Fruit fly (Drosophila melanogaster) whole organism, pupa: Measurements from ENCODE around the gene CG31195.

Experiments
- CG10348 ChIP-seq: fragments of 200-800 bp; sonication (Bioruptor generic); IDR thresholded peaks from 2 replicates; pipeline ENCODE4 v1.3.6; 2022; ENCODE audit warnings: missing biosample characterization, missing genetic modification characterization
- CG12605 ChIP-seq: fragments of 200-800 bp; sonication (Bioruptor generic); IDR thresholded peaks from 2 replicates; pipeline ENCODE4 v1.3.6; 2022; ENCODE audit warnings: missing biosample characterization, missing genetic modification characterization
- CG13204 ChIP-seq: fragments of 200-800 bp; sonication (Bioruptor generic); optimal IDR thresholded peaks from 2 replicates; lab custom pipeline; 2018; ENCODE audit warnings: missing biosample characterization, mild to moderate bottlenecking, missing genetic modification characterization, moderate library complexity
- CG14655 ChIP-seq: fragments of 200-800 bp; sonication (Bioruptor generic); optimal IDR thresholded peaks from 3 replicates; lab custom pipeline; 2017; ENCODE audit warnings: mild to moderate bottlenecking, missing biosample characterization, missing genetic modification reagents, missing genetic modification characterization
- CG15710 ChIP-seq: fragments of 200-800 bp; sonication (Bioruptor generic); optimal IDR thresholded peaks from 2 replicates; lab custom pipeline; 2018; ENCODE audit warnings: missing biosample characterization, mild to moderate bottlenecking, missing genetic modification characterization, moderate library complexity
- CG17806 ChIP-seq: fragments of 200-800 bp; sonication (Bioruptor generic); optimal IDR thresholded peaks from 2 replicates; lab custom pipeline; 2018; ENCODE audit warnings: missing biosample characterization, mild to moderate bottlenecking, missing genetic modification characterization, moderate library complexity
- CG32121 ChIP-seq: fragments of 200-800 bp; sonication (Bioruptor generic); IDR thresholded peaks from 2 replicates; pipeline ENCODE4 v1.3.6; 2022; ENCODE audit warnings: missing biosample characterization, missing genetic modification characterization
- CG34367 ChIP-seq: fragments of 200-800 bp; sonication (Bioruptor generic); optimal IDR thresholded peaks from 2 replicates; lab custom pipeline; 2018; ENCODE audit warnings: missing biosample characterization, mild to moderate bottlenecking, missing genetic modification characterization
- CG4496 ChIP-seq: fragments of 200-800 bp; sonication (Bioruptor generic); IDR thresholded peaks from 3 replicates; pipeline ENCODE4 v1.3.6; 2022; ENCODE audit warnings: missing biosample characterization, missing genetic modification characterization
- CG8159 ChIP-seq: fragments of 200-800 bp; sonication (Bioruptor generic); optimal IDR thresholded peaks from 3 replicates; lab custom pipeline; 2018; ENCODE audit warnings: missing biosample characterization, mild to moderate bottlenecking, missing genetic modification characterization, moderate library complexity
- CG8301 ChIP-seq: fragments of 200-800 bp; sonication (Bioruptor generic); optimal IDR thresholded peaks from 2 replicates; lab custom pipeline; 2018; ENCODE audit warnings: missing biosample characterization, mild to moderate bottlenecking, missing genetic modification characterization
- CG9948 ChIP-seq: fragments of 200-800 bp; sonication (Bioruptor generic); optimal IDR thresholded peaks from 2 replicates; lab custom pipeline; 2018; ENCODE audit warnings: missing biosample characterization, mild to moderate bottlenecking, missing genetic modification characterization, moderate library complexity
- D1 ChIP-seq: fragments of 200-800 bp; sonication (Bioruptor generic); optimal IDR thresholded peaks from 2 replicates; lab custom pipeline; 2018; ENCODE audit warnings: missing biosample characterization, mild to moderate bottlenecking, missing genetic modification characterization, moderate library complexity
- EcR ChIP-seq: fragments of 200-800 bp; sonication (Bioruptor generic); optimal IDR thresholded peaks from 3 replicates; lab custom pipeline; 2019; ENCODE audit warnings: missing biosample characterization, missing genetic modification characterization, mild to moderate bottlenecking, moderate library complexity, missing genetic modification reagents
- Ets98B ChIP-seq: fragments of 200-800 bp; sonication (Bioruptor generic); IDR thresholded peaks from 2 replicates; pipeline ENCODE4 v1.3.6; 2022; ENCODE audit warnings: missing biosample characterization, missing genetic modification characterization
- Pif1A ChIP-seq: fragments of 200-800 bp; sonication (Bioruptor generic); optimal IDR thresholded peaks from 3 replicates; lab custom pipeline; 2016; ENCODE audit warnings: missing biosample characterization, missing genetic modification characterization
- Pif1B ChIP-seq: fragments of 200-800 bp; sonication (Bioruptor generic); optimal IDR thresholded peaks from 3 replicates; lab custom pipeline; 2016; ENCODE audit warnings: missing biosample characterization, missing genetic modification characterization
- Snoo ChIP-seq: fragments of 200-800 bp; sonication (Bioruptor generic); optimal IDR thresholded peaks from 3 replicates; lab custom pipeline; 2017; ENCODE audit warnings: missing biosample characterization, mild to moderate bottlenecking, missing genetic modification characterization, inconsistent platforms
- fd96Ca ChIP-seq: fragments of 200-800 bp; sonication (Bioruptor generic); IDR thresholded peaks from 3 replicates; pipeline ENCODE4 v1.3.6; 2022; ENCODE audit warnings: missing biosample characterization, missing genetic modification characterization
- gl ChIP-seq: fragments of 200-800 bp; sonication (Bioruptor generic); optimal IDR thresholded peaks from 2 replicates; lab custom pipeline; 2018; ENCODE audit warnings: missing biosample characterization, mild to moderate bottlenecking, missing genetic modification characterization
- rn ChIP-seq: fragments of 200-800 bp; sonication (Bioruptor generic); IDR thresholded peaks from 2 replicates; pipeline ENCODE4 v1.3.6; 2022; ENCODE audit warnings: missing biosample characterization, missing genetic modification characterization

CG31195 gene

DNA sequence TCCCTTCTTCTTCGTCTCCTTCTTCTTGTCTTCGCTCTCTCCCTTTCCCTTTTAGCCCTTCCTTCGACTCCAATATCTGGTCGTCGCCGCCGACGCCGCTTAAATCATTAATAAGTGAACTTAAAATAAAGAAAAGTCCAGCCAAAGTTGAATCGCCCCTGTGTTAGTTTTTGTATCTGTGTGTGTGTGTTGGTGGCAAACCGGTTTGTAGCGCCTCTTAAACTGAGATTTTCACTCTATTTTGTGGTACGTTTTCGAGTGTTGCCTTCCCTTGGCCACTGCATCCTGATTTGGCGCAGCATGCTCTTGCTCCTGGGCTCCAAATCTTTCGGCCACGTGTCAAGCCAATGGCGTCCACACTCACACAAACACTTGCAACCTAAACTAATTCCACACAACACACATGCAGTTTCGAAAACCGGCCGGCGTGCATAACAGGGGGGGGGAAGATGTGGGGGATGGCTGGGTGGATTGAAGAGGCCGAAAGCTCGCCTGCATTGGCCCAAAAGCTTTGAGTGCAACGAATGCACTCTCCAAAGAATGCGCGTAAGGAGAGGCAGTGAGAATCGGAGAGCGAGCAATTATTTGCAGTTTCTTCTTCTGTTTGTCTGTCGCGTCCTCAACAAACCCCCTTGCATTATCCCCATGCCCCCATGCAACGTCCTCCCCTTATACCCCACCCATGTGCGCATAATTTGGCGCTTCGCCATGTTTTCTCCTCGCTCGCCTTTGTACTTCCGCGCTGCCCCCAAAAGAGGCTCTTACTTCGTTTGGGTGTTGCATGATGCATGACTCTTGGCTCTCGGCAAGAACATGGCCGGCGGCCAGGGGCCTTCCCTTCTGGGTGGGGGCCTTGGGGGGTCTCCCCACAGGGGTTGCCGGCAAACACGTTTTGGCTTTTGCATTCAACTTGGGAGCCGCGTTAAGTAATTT is 22.5 kb upstream of the CG31195 start:
- TF ChIP-seq CG8159 (tag; lab: Kevin White, UChicago) (peak; percentile 41), CG10348 (GFP tag; lab: Robert Waterston, UW) (0 out of 2 replicates have a peak, but pooled peaks have one; percentile 8), rn (GFP tag; lab: Robert Waterston, UW) (peak; percentile 43; the same call in 1 of the 2 replicates), CG12605 (GFP tag; lab: Robert Waterston, UW) (peak; percentile 75), EcR (peak; percentile 64), D1 (no peak), Ets98B (GFP tag; lab: Robert Waterston, UW) (peak; percentile 84), CG34367 (no peak), CG9948 (tag; lab: Kevin White, UChicago) (no peak), CG17806 (tag; lab: Kevin White, UChicago) (no peak), CG4496 (GFP tag; lab: Robert Waterston, UW) (peak; percentile 82), CG32121 (GFP tag; lab: Robert Waterston, UW) (peak; percentile 92), Pif1A (no peak), CG15710 (peak; percentile 21), fd96Ca (peak; percentile 81), gl (peak; percentile 18), CG13204 (GFP tag; lab: Kevin White, UChicago) (peak; percentile 84), Snoo (tag; lab: Kevin White, UChicago) (peak; percentile 7), Pif1B (GFP tag; lab: Kevin White, UChicago) (no peak), CG8301 (tag; lab: Kevin White, UChicago) (peak; percentile 12), CG14655 (GFP tag; lab: Kevin White, UChicago) (peak; percentile 37)

DNA sequence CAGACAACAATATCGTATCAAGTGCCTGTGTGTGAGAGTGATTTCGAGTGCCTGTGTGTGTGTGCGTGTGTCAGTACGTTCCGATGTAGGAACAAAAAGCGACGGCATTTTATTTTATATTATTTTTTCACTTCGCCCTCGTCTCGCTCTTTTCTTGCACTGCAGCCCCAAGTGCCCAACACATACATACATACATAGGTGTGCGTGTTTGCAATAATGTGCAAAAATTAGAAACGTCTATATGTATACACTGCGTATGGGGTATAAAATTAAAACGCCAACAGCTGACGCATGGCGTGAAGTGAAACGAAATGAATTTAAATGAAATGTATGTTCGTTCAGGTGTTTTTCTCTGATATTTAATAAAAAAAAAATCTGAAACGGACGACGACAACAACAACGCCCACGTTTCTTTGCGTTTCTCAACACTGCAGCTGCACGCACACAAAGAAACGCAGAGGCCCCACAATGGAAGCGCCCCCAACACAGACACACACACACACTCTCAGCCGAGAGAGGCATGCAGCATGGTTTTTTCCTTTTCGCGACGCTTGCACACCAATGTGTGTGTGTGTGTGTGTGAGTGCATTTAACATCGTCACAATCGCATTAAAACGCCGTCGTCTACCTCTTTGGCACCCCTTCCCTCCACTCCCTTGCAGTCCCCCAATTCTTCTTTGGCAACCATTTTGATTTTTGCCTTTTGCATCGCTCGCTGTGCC is 21.7 kb upstream of the CG31195 start:
- TF ChIP-seq CG4496 (GFP tag; lab: Robert Waterston, UW) (peak; percentile 36; the same call in 2 of the 3 replicates), EcR (no peak), Pif1A (peak; percentile 69), CG34367 (peak; percentile 21), Pif1B (GFP tag; lab: Kevin White, UChicago) (peak; percentile 63), Ets98B (GFP tag; lab: Robert Waterston, UW) (peak; percentile 63), CG17806 (tag; lab: Kevin White, UChicago) (peak; percentile 34), CG8159 (tag; lab: Kevin White, UChicago) (peak; percentile 54), CG13204 (GFP tag; lab: Kevin White, UChicago) (peak; percentile 61), CG14655 (GFP tag; lab: Kevin White, UChicago) (peak; percentile 65), CG10348 (GFP tag; lab: Robert Waterston, UW) (0 out of 2 replicates have a peak, but pooled peaks have one; percentile 10), CG8301 (tag; lab: Kevin White, UChicago) (peak; percentile 51), fd96Ca (peak; percentile 77; the same call in 2 of the 3 replicates), D1 (peak; percentile 15), gl (peak; percentile 28), rn (GFP tag; lab: Robert Waterston, UW) (no peak), Snoo (tag; lab: Kevin White, UChicago) (peak; percentile 10), CG9948 (tag; lab: Kevin White, UChicago) (peak; percentile 39), CG32121 (GFP tag; lab: Robert Waterston, UW) (peak; percentile 69), CG12605 (GFP tag; lab: Robert Waterston, UW) (peak; percentile 59), CG15710 (peak; percentile 42)

DNA sequence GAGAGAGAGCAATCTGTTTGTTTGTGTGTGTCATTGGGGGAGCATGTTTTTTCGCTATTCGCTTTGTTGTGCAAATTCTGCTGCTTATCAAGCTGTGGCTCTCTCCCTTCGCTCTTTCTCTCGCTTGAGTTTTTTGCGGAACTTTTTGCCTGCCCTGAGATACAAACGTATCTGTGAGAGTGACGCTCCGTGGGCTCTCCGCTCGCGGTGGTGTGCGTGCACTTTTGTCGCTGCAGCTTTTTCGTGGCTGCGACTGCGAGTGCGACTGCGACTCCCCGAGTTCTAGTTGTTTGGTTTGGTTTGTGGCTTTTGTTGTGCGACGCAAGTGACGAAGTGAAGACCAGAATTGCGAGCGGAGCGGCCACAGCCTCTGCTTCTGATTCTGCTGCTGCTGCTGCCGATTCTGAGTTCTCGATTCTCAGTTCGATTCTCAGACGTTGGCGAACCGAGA is 20.5 kb upstream of the CG31195 start:
- TF ChIP-seq CG8159 (tag; lab: Kevin White, UChicago) (no peak), rn (GFP tag; lab: Robert Waterston, UW) (no peak), CG9948 (tag; lab: Kevin White, UChicago) (no peak), CG13204 (GFP tag; lab: Kevin White, UChicago) (peak; percentile 82), CG17806 (tag; lab: Kevin White, UChicago) (no peak), CG10348 (GFP tag; lab: Robert Waterston, UW) (no peak), fd96Ca (peak; percentile 95), CG32121 (GFP tag; lab: Robert Waterston, UW) (peak; percentile 93), Pif1A (no peak), Pif1B (GFP tag; lab: Kevin White, UChicago) (peak; percentile 60), D1 (no peak), EcR (peak; percentile 18), CG8301 (tag; lab: Kevin White, UChicago) (no peak), CG15710 (no peak), CG14655 (GFP tag; lab: Kevin White, UChicago) (no peak), CG4496 (GFP tag; lab: Robert Waterston, UW) (peak; percentile 86), gl (no peak), CG12605 (GFP tag; lab: Robert Waterston, UW) (peak; percentile 85), Ets98B (GFP tag; lab: Robert Waterston, UW) (peak; percentile 96), CG34367 (no peak), Snoo (tag; lab: Kevin White, UChicago) (peak; percentile 31)
- TF ChIP-seq, all 21 proteins: peak for 9

DNA sequence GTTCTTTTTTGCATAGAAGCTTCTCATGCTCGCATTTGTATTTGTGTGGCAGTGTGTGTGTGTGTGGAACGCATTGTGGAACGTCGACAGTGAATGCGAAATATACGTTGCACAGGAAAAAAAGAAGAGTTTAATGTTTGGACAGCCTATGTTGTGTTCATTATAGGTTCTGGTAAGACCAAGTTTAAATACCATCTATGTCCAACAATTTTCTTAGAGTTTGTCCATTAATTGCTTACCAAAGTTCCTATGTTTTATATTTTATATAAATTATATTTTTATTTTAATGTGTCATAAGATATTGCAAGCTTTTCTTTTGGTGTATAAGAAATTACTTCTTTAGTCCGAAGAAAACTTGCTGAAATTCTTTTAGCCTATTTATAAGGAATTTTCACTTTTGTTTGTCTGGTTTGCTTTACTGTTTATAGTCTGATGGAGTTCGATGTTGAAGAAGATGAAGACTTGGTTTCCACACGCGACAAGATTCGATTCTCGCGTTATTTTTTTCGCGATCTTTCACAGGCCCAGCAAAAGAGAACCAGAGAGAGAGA is 20.0 kb upstream of the CG31195 start:
- TF ChIP-seq CG15710 (peak; percentile 94), CG8301 (tag; lab: Kevin White, UChicago) (peak; percentile 90), CG9948 (tag; lab: Kevin White, UChicago) (peak; percentile 97), CG32121 (GFP tag; lab: Robert Waterston, UW) (peak; percentile 65), CG34367 (peak; percentile 88), rn (GFP tag; lab: Robert Waterston, UW) (peak; percentile 8; the same call in 1 of the 2 replicates), CG4496 (GFP tag; lab: Robert Waterston, UW) (peak; percentile 81; the same call in 2 of the 3 replicates), CG8159 (tag; lab: Kevin White, UChicago) (peak; percentile 96), CG13204 (GFP tag; lab: Kevin White, UChicago) (peak; percentile 67), EcR (no peak), D1 (peak; percentile 93), Ets98B (GFP tag; lab: Robert Waterston, UW) (peak; percentile 30; the same call in 1 of the 2 replicates), CG14655 (GFP tag; lab: Kevin White, UChicago) (peak; percentile 96), fd96Ca (0 out of 3 replicates have a peak, but pooled peaks have one; percentile 27), Pif1B (GFP tag; lab: Kevin White, UChicago) (peak; percentile 81), CG12605 (GFP tag; lab: Robert Waterston, UW) (peak; percentile 61), Snoo (tag; lab: Kevin White, UChicago) (peak; percentile 79), gl (peak; percentile 54), CG10348 (GFP tag; lab: Robert Waterston, UW) (no peak), CG17806 (tag; lab: Kevin White, UChicago) (peak; percentile 96), Pif1A (peak; percentile 79)
